Fruit fly (Drosophila melanogaster) S2 (cell line): ENCODE results near the gene Cyp4d21.

Experiments used
- CG8478 ChIP-seq: fragments of >200 bp; optimal IDR thresholded peaks from 2 replicates; lab custom pipeline; 2018
- CTCF ChIP-seq, 2 experiments: fragments of >200 bp; optimal IDR thresholded peaks; 2 replicates each; lab custom pipeline; 2018

DNA sequence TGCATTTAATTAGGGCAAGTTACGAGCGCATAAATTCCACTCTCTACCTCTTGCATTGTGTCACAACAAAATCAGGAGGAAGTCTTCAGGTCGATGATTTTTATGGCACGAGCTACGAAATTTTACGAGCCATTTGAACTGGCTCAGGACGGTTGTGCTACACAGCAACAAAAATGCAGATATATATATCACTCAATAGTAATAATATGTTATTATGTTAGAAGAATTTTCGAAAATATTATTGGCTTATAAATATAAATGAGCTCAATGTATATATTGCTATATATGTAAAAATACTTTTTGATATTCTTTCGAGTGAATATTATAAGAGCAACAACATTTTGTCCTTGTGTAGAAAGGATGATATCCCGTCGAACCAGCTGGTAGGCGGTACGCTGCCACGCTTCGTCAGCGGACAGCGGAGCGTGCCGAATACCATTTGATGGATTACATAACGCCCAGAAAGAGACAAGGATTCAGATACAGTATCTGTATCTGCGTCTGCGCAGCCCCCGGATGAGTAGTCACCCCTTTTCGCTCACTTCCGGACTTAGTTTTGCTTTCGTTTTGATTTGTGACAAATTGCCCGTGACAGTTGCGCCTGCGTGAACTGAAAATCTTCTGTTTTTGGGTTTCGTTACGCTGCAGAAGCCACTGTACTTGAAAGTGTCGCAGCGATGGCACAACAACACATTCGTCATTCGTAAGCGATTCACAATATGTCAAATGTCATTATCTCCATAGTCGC, 18.9 kb downstream of the Cyp4d21 start:
- TF ChIP-seq CTCF (optimal IDR thresholded peaks at IDR 0.05; lab: Kevin White, UChicago), result no peak
- TF ChIP-seq CG8478, result no peak
